Worm (Caenorhabditis elegans): Measurements from ENCODE around the gene F59B2.9.
"Not testable (repeated sequence)": the region's sequence is repeated elsewhere in the genome, so short reads cannot be mapped to it uniquely, and the experiment has no call there.

Gene F59B2.9

DNA sequence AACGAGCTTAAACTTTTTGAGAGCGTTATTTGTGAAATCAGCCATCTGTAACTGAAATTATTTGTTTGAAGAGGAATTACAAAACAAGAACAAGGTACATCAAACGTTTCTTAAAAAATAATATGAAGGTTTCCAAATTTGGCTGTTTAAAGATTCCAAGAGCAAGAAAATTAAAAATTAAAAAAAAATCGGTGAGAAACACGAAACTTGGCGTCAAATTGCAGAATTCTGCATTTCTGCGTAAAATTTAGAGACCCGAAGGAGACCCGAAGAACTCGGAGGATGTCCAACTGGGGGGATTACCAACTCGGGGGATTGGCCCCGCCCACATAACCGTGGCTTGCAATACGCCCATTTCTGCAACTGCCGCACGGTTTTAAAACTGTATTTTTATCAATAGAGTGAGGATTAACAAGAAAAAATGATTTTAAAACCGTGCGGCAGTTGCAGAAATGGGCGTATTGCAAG, 6.3 kb downstream of the F59B2.9 start, which contains the start of gene rab-6.1:
Gene rab-6.1 (minus strand): TSS at position 51 of the 468 bp plus-strand sequence.
- TF ChIP-seq ama-1 (optimal IDR thresholded peaks at IDR 0.05); tra-4 (tag; optimal IDR thresholded peaks at IDR 0.05); scrt-1 (GFP tag; IDR thresholded peaks at IDR 0.05): not testable (repeated sequence)

DNA sequence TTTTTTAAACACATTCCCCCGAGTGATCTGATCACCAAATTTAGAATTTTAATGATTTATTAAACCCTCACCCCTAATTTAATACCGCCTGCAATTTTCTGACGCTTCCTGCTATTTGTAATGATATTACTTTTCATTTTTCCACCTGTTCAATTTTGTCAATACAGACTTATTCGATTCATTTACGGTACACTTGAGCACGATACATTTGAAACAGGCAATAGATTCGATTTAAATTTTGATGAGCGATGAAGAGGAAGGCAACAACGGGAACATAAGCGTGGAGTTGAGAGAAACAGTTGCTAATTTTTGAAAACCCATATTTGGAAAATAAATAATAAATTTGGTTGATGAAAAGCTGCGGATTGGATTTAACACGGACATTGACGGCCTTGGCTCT, 7.6 kb downstream of the F59B2.9 start:
- no peak for TF ChIP-seq scrt-1 (GFP tag; IDR thresholded peaks at IDR 0.05)
- TF ChIP-seq tra-4 (tag; optimal IDR thresholded peaks at IDR 0.05) = no peak

DNA sequence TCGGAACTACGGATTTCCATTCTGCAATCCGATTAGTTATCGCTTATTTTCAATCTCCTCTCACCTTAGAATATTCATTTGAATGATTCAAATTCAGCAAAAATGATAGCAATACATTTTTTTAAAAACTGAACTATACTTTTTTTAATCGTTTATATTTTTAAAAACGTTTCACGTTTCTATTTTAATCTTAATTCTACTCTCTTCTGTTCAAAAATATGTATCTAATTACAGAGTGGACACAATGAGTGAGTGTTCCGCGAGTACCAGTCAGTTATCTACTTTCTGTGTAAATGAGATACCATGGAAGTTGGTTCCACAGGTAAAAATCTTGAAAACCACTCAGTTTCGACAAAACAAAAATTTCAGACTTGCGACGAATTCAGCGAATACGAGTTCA, 9.7 kb downstream of the F59B2.9 start, which contains the start of the genes F59B2.15 and zif-1:
Gene F59B2.15 (minus strand): TSS at position 101 of the 400 bp plus-strand sequence.
Gene zif-1 (plus strand): TSS at position 235 of the 400 bp plus-strand sequence.
- no peak for TF ChIP-seq hmg-4 (GFP tag; optimal IDR thresholded peaks at IDR 0.05)
- TF ChIP-seq hnd-1 (tag; optimal IDR thresholded peaks at IDR 0.05) = no peak
- no peak for TF ChIP-seq ama-1 (optimal IDR thresholded peaks at IDR 0.05)

DNA sequence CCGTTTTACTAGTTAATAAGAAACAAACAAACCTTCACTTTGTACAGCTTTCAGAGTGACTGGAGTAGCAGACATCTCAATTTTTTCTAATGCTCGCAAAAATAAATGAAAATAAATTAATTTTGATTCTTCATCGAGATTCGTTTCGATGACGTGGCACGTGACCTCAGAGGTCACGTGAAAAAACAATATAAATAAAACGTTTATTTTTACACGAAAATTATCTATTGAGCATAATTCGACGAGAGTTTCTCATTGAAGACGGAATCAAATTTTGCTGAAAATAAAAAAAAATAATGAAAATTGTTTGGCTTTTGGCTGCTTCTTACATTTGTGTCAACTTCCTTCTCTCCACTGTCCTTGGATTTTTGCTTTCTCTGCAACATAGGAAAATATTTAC, 10.3 kb downstream of the F59B2.9 start, which contains the start of gene rpn-6.2:
Gene rpn-6.2 (minus strand): TSS at position 101 of the 400 bp plus-strand sequence.
- TF ChIP-seq ceh-36 (tag; optimal IDR thresholded peaks at IDR 0.05) (no peak), ceh-13 (GFP tag; optimal IDR thresholded peaks at IDR 0.05) (no peak), tbx-37 (GFP tag; conservative IDR thresholded peaks at IDR 0.05) (no peak), flt-1 (GFP tag; IDR thresholded peaks at IDR 0.05) (no peak), sea-1 (GFP tag; conservative IDR thresholded peaks at IDR 0.05) (no peak), aly-1 (tag; optimal IDR thresholded peaks at IDR 0.05) (no peak), ets-7 (tag; optimal IDR thresholded peaks at IDR 0.05) (no peak), hmg-4 (GFP tag; optimal IDR thresholded peaks at IDR 0.05) (no peak), pes-1 (GFP tag; IDR thresholded peaks at IDR 0.05) (no peak), B0310.2 (tag; optimal IDR thresholded peaks at IDR 0.05) (no peak), scrt-1 (GFP tag; IDR thresholded peaks at IDR 0.05) (no peak), ama-1 (optimal IDR thresholded peaks at IDR 0.05) (no peak), hmbx-1 (tag; optimal IDR thresholded peaks at IDR 0.05) (no peak), F13C5.2 (tag; optimal IDR thresholded peaks at IDR 0.05) (no peak), tra-4 (tag; optimal IDR thresholded peaks at IDR 0.05) (no peak)

DNA sequence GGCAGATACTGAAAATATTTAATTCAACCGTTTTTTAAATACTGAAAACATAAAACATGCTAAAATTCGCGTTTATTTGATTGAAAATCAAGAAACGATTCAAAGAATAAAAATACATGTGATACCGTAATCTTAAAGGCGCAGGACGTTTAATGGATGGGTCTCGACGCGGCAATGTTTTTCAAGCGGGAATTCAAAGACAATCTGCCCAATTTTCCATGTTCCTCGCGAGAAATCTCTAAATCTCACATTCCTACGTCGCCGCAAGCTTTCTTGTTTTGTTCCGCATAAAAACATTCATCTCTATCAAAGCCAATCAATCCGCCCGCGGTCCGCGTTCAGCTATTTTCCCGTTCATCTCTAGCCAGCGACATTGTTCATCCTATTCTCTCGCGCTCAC, 10.7 kb downstream of the F59B2.9 start:
- no peak for TF ChIP-seq B0310.2 (tag; optimal IDR thresholded peaks at IDR 0.05)
- no peak for TF ChIP-seq hmg-4 (GFP tag; optimal IDR thresholded peaks at IDR 0.05)
- no peak for TF ChIP-seq ets-7 (tag; optimal IDR thresholded peaks at IDR 0.05)
- no peak for TF ChIP-seq ceh-13 (GFP tag; optimal IDR thresholded peaks at IDR 0.05)
- no peak for TF ChIP-seq tbx-11 (GFP tag; IDR thresholded peaks at IDR 0.05)
- TF ChIP-seq tra-4 (tag; optimal IDR thresholded peaks at IDR 0.05) = no peak
- no peak for TF ChIP-seq ceh-36 (tag; optimal IDR thresholded peaks at IDR 0.05)
- no peak for TF ChIP-seq hnd-1 (tag; optimal IDR thresholded peaks at IDR 0.05)
- TF ChIP-seq F13C5.2 (tag; optimal IDR thresholded peaks at IDR 0.05) = no peak
- TF ChIP-seq sea-1 (GFP tag; conservative IDR thresholded peaks at IDR 0.05) = no peak
- no peak for TF ChIP-seq pes-1 (GFP tag; IDR thresholded peaks at IDR 0.05)
- no peak for TF ChIP-seq flt-1 (GFP tag; IDR thresholded peaks at IDR 0.05)
- TF ChIP-seq hmbx-1 (tag; optimal IDR thresholded peaks at IDR 0.05) = no peak
- TF ChIP-seq scrt-1 (GFP tag; IDR thresholded peaks at IDR 0.05) = no peak
- no peak for TF ChIP-seq ama-1 (optimal IDR thresholded peaks at IDR 0.05)
- no peak for TF ChIP-seq tbx-37 (GFP tag; conservative IDR thresholded peaks at IDR 0.05)

DNA sequence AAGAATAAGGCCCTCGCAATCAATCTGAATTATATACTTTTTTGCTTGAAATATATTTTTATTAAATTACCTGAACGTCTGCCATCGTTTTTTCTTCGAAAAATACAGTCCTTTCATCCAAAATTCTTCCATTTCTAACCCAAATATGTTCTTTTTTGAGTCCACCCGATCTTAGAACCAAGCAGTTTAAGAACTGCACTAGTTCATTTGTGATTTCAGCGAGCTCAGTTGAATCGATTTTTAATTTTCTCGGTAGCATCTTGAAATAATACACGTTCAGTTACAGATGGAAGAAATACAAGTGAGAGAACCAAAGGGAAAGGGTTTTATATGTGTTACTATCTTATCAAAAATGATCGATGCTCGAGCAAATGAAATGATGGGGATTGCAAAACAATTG, 12.7 kb downstream of the F59B2.9 start, which contains the start of gene F59B2.3:
Gene F59B2.3 (minus strand): TSS at position 259 of the 400 bp plus-strand sequence.
- TF ChIP-seq hnd-1 (tag; optimal IDR thresholded peaks at IDR 0.05) (no peak), aly-1 (tag; optimal IDR thresholded peaks at IDR 0.05) (no peak), ama-1 (optimal IDR thresholded peaks at IDR 0.05) (no peak), F13C5.2 (tag; optimal IDR thresholded peaks at IDR 0.05) (no peak), tbx-37 (GFP tag; conservative IDR thresholded peaks at IDR 0.05) (no peak), B0310.2 (tag; optimal IDR thresholded peaks at IDR 0.05) (no peak), hmbx-1 (tag; optimal IDR thresholded peaks at IDR 0.05) (no peak), tbx-11 (GFP tag; IDR thresholded peaks at IDR 0.05) (no peak), sea-1 (GFP tag; conservative IDR thresholded peaks at IDR 0.05) (no peak), scrt-1 (GFP tag; IDR thresholded peaks at IDR 0.05) (no peak)

DNA sequence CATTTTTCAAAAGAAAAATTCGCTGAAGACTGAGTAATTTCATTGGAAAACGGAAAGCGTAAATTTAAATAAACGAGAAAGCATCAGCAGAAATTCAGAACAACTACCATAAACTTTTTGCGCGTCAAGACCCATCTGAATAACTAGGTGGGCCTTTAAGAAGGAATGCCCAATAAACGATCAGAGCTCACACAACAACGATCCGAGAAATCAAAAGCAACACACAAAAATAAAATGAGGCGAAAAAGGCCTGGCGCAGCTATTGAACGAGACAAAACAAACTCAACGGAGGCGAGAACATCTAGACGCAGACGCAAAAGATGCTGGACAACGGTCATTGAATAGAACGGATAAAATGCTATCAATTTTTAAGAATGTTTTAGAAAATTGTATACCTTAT, 13.3 kb downstream of the F59B2.9 start:
- TF ChIP-seq hmbx-1 (tag; optimal IDR thresholded peaks at IDR 0.05) = no peak
- no peak for TF ChIP-seq flt-1 (GFP tag; IDR thresholded peaks at IDR 0.05)
- TF ChIP-seq ceh-36 (tag; optimal IDR thresholded peaks at IDR 0.05) = no peak
- no peak for TF ChIP-seq scrt-1 (GFP tag; IDR thresholded peaks at IDR 0.05)
- no peak for TF ChIP-seq F13C5.2 (tag; optimal IDR thresholded peaks at IDR 0.05)

DNA sequence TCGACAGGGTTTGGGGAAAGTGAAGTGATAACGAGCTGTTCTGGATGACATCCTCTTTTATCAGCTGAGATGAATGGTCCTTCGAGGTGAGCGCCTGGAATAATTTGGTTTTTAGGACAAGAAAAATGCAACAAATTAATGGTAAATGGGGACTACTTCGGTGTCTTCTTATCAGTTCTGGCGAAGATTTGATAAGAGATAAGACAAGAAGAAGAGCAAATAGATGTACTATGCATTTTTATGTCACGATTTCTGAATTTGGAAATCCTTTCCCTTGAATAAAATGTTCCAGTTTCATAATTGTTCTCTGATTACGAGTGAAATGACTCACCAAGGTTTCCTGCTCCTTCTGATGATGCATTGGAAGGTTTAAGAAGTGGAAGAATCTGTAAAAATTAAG, 14.4 kb downstream of the F59B2.9 start:
- TF ChIP-seq ceh-13 (GFP tag; optimal IDR thresholded peaks at IDR 0.05) = no peak

DNA sequence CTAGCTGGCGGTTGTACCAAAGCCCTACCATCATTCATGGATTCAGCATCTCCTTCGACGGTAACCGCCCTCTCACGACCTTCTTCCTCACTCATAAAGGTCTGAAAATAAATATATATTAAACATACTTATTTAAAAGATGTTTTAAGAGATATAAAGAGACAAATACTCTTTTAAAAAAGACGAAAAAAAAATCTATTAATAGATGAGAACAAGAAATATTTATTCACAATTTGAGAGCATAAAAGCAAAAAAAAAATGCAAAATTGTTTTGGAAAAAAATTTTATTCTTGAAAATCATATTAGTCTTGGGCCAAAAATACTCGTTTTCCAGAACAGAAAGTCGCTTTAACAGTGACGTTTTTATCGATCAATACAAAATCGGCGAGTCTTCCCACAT, 15.5 kb downstream of the F59B2.9 start, which contains the start of gene skat-1:
Gene skat-1 (minus strand): TSS at position 101 of the 400 bp plus-strand sequence.
- TF ChIP-seq B0310.2 (tag; optimal IDR thresholded peaks at IDR 0.05) (no peak), hnd-1 (tag; optimal IDR thresholded peaks at IDR 0.05) (no peak), F13C5.2 (tag; optimal IDR thresholded peaks at IDR 0.05) (no peak), tra-4 (tag; optimal IDR thresholded peaks at IDR 0.05) (no peak)
